Fruit fly (Drosophila melanogaster): Measurements from ENCODE around the gene CG15210.
A peak's percentile ranks its signal among the peaks of the same experiment; 100 is the strongest.

The CG15210 gene

dm6 chrX:10857376-10857775, 18.3 kb downstream of the CG15210 start, which contains the start of the genes sofe and CG2186 (continued):
- TF ChIP-seq CG34422 (GFP tag; IDR thresholded peaks at IDR 0.05): no peak
- TF ChIP-seq Hr78 (GFP tag; optimal IDR thresholded peaks at IDR 0.05): no peak
- TF ChIP-seq psq (GFP tag; optimal IDR thresholded peaks at IDR 0.05): peak; percentile 21
- TF ChIP-seq bab2 (GFP tag; optimal IDR thresholded peaks at IDR 0.05): peak; percentile 61
- no peak for TF ChIP-seq da (GFP tag; optimal IDR thresholded peaks at IDR 0.05)
- no peak for TF ChIP-seq CG12236 (GFP tag; optimal IDR thresholded peaks at IDR 0.05)
- TF ChIP-seq slp2 (GFP tag; optimal IDR thresholded peaks at IDR 0.05): peak; percentile 37
- peak; percentile 22 for TF ChIP-seq CG12744 (GFP tag; optimal IDR thresholded peaks at IDR 0.05)
- no peak for TF ChIP-seq dysf (GFP tag; IDR thresholded peaks at IDR 0.05)
- no peak for TF ChIP-seq sr (GFP tag; IDR thresholded peaks at IDR 0.05)
- peak; percentile 90 for TF ChIP-seq Scr (GFP tag; IDR thresholded peaks at IDR 0.05; ENCODE audit: partially characterized antibody)
- no peak for TF ChIP-seq CG13296 (GFP tag; optimal IDR thresholded peaks at IDR 0.05)
- TF ChIP-seq Antp (GFP tag; optimal IDR thresholded peaks at IDR 0.05): peak; percentile 46
- TF ChIP-seq nmo (GFP tag; optimal IDR thresholded peaks at IDR 0.05): peak; percentile 62
- no peak for TF ChIP-seq CG3163 (GFP tag; optimal IDR thresholded peaks at IDR 0.05)
- peak; percentile 18; the same call in 1 of the 4 replicates for TF ChIP-seq Gug (GFP tag; IDR thresholded peaks at IDR 0.05)
- no peak for TF ChIP-seq gt (GFP tag; IDR thresholded peaks at IDR 0.05)
- TF ChIP-seq aop (GFP tag; IDR thresholded peaks at IDR 0.05): no peak
- TF ChIP-seq CG12299 (tag; optimal IDR thresholded peaks at IDR 0.05): peak; percentile 61
- no peak for TF ChIP-seq CG14050 (GFP tag; IDR thresholded peaks at IDR 0.05)
- TF ChIP-seq bsh (GFP tag; optimal IDR thresholded peaks at IDR 0.05): peak in 1 of 2 experiments; percentile 57
- TF ChIP-seq ato (GFP tag; IDR thresholded peaks at IDR 0.05; ENCODE audit: partially characterized antibody): peak; percentile 62
- no peak for TF ChIP-seq H15 (GFP tag; IDR thresholded peaks at IDR 0.05)
- TF ChIP-seq NC2α (GFP tag; optimal IDR thresholded peaks at IDR 0.05): peak; percentile 5
- no peak for TF ChIP-seq CG18619 (GFP tag; optimal IDR thresholded peaks at IDR 0.05)
- no peak for TF ChIP-seq CG11723 (GFP tag; optimal IDR thresholded peaks at IDR 0.05)
- no peak for TF ChIP-seq CG12071 (GFP tag; optimal IDR thresholded peaks at IDR 0.05)
- TF ChIP-seq Camta (GFP tag; optimal IDR thresholded peaks at IDR 0.05): peak; percentile 43
- no peak for TF ChIP-seq Poxn (GFP tag; IDR thresholded peaks at IDR 0.05)
- TF ChIP-seq Awh (GFP tag; IDR thresholded peaks at IDR 0.05): no peak
- TF ChIP-seq CG11560 (tag; IDR thresholded peaks at IDR 0.05): no peak
- TF ChIP-seq bowl (GFP tag; IDR thresholded peaks at IDR 0.05): no peak
- peak; percentile 15; the same call in 1 of the 3 replicates for TF ChIP-seq mld (GFP tag; IDR thresholded peaks at IDR 0.05; ENCODE audit: partially characterized antibody)
- TF ChIP-seq Med (GFP tag): peak; percentile 93
- peak; percentile 17 for TF ChIP-seq CG10147 (GFP tag; optimal IDR thresholded peaks at IDR 0.05)
- no peak for TF ChIP-seq dmrt99B (tag; optimal IDR thresholded peaks at IDR 0.05)
- TF ChIP-seq CG2120 (GFP tag; optimal IDR thresholded peaks at IDR 0.05): peak; percentile 78
- TF ChIP-seq CkIIα-i1 (GFP tag; IDR thresholded peaks at IDR 0.05): no peak
- TF ChIP-seq crol (GFP tag; IDR thresholded peaks at IDR 0.05): no peak
- no peak for TF ChIP-seq CG7745 (tag; optimal IDR thresholded peaks at IDR 0.05)
- peak; percentile 61 for TF ChIP-seq HmgZ (tag; optimal IDR thresholded peaks at IDR 0.05)
- TF ChIP-seq fd102C (GFP tag; optimal IDR thresholded peaks at IDR 0.05): no peak
- no peak for TF ChIP-seq Rx (GFP tag; IDR thresholded peaks at IDR 0.05)
- TF ChIP-seq zf30C (GFP tag; optimal IDR thresholded peaks at IDR 0.05): no peak
- TF ChIP-seq Sin3A (optimal IDR thresholded peaks at IDR 0.05): peak; percentile 87
- TF ChIP-seq croc (GFP tag; conservative IDR thresholded peaks at IDR 0.05): no peak
- no peak; the same call in 1 of the 2 replicates for TF ChIP-seq esg (GFP tag; conservative IDR thresholded peaks at IDR 0.05)
- peak; percentile 34 for TF ChIP-seq Ssrp (tag; optimal IDR thresholded peaks at IDR 0.05)
- TF ChIP-seq CG42726 (GFP tag; IDR thresholded peaks at IDR 0.05; ENCODE audit: partially characterized antibody): peak; percentile 56; the same call in 1 of the 2 replicates
- TF ChIP-seq H2.0 (GFP tag; IDR thresholded peaks at IDR 0.05): 0 out of 2 replicates have a peak, but pooled peaks have one; percentile 45
- no peak for TF ChIP-seq CG6272 (GFP tag; IDR thresholded peaks at IDR 0.05)
- TF ChIP-seq CG33557 (GFP tag; optimal IDR thresholded peaks at IDR 0.05): no peak

All from whole organism, embryonic.